Fruit fly (Drosophila melanogaster) whole organism, wandering third instar larva: ENCODE results near the gene udt.

ENCODE experiments used
- Abd-B ChIP-seq: fragments of >200 bp; optimal IDR thresholded peaks from 2 replicates; lab custom pipeline; 2017; ENCODE audit warnings: missing biosample characterization, missing genetic modification characterization
- CG32264 ChIP-seq: fragments of 200-800 bp; sonication (Bioruptor generic); optimal IDR thresholded peaks from 2 replicates; lab custom pipeline; 2016; ENCODE audit warnings: missing biosample characterization, missing genetic modification characterization
- CG9705 ChIP-seq: fragments of 200-800 bp; sonication (Bioruptor generic); optimal IDR thresholded peaks from 2 replicates; lab custom pipeline; 2018; ENCODE audit warnings: missing biosample characterization, mild to moderate bottlenecking, missing genetic modification characterization
- CrebA ChIP-seq: fragments of 200-800 bp; sonication (Bioruptor generic); optimal IDR thresholded peaks from 2 replicates; lab custom pipeline; 2016; ENCODE audit warnings: missing biosample characterization, mild to moderate bottlenecking, missing genetic modification characterization, borderline replicate concordance
- Dfd ChIP-seq: fragments of >200 bp; optimal IDR thresholded peaks from 2 replicates; lab custom pipeline; 2017; ENCODE audit warnings: missing biosample characterization, missing genetic modification characterization
- HLH106 ChIP-seq: fragments of 200-800 bp; optimal IDR thresholded peaks from 3 replicates; lab custom pipeline; 2019; ENCODE audit warnings: missing biosample characterization, mild to moderate bottlenecking, missing genetic modification characterization, moderate library complexity
- Hnf4 ChIP-seq: fragments of 200-800 bp; sonication (Bioruptor generic); optimal IDR thresholded peaks from 2 replicates; lab custom pipeline; 2016; ENCODE audit warnings: missing biosample characterization, mild to moderate bottlenecking, missing genetic modification characterization
- Hr78 ChIP-seq: fragments of >200 bp; optimal IDR thresholded peaks from 2 replicates; lab custom pipeline; 2017; ENCODE audit warnings: missing biosample characterization, missing genetic modification characterization
- Hr83 ChIP-seq: fragments of 200-300 bp; sonication (Bioruptor generic); optimal IDR thresholded peaks from 2 replicates; lab custom pipeline; 2016; ENCODE audit warnings: missing biosample characterization, mild to moderate bottlenecking, missing genetic modification characterization, moderate library complexity; ENCODE audit not compliant: poor library complexity, severe bottlenecking
- Jra ChIP-seq: sonication (Bioruptor generic); optimal IDR thresholded peaks from 2 replicates; lab custom pipeline; 2016; ENCODE audit warnings: missing biosample characterization, missing genetic modification characterization
- Mio ChIP-seq: sonication (Bioruptor generic); optimal IDR thresholded peaks from 2 replicates; lab custom pipeline; 2016; ENCODE audit warnings: missing biosample characterization, missing genetic modification characterization
- Myc ChIP-seq: fragments of >200 bp; optimal IDR thresholded peaks from 2 replicates; lab custom pipeline; 2017
- N ChIP-seq: fragments of >200 bp; optimal IDR thresholded peaks from 2 replicates; lab custom pipeline; 2018; ENCODE audit warnings: missing biosample characterization, missing external identifiers, missing genetic modification characterization
- OdsH ChIP-seq: fragments of 200-800 bp; sonication (Bioruptor generic); optimal IDR thresholded peaks from 2 replicates; lab custom pipeline; 2016; ENCODE audit warnings: missing biosample characterization, mild to moderate bottlenecking, missing genetic modification characterization
- Rel ChIP-seq, 2 experiments: fragments of 200-800 bp; sonication (Bioruptor generic) in 1 of 2; optimal IDR thresholded peaks; 2 replicates in 1 of 2; 3 replicates in 1 of 2; lab custom pipeline; 2016 to 2019; ENCODE audit warnings: mild to moderate bottlenecking in 2 of 2, missing biosample characterization in 2 of 2, missing genetic modification characterization in 2 of 2, moderate library complexity in 1 of 2
- Sp1 ChIP-seq: fragments of 200-800 bp; sonication (Bioruptor generic); optimal IDR thresholded peaks from 3 replicates; lab custom pipeline; 2019; ENCODE audit warnings: missing biosample characterization, mild to moderate bottlenecking, missing genetic modification characterization, moderate library complexity
- Vsx2 ChIP-seq: fragments of 200-300, 225-300 bp; sonication (Bioruptor generic); optimal IDR thresholded peaks from 2 replicates; lab custom pipeline; 2018; ENCODE audit warnings: missing biosample characterization, missing genetic modification characterization; ENCODE audit not compliant: partially characterized antibody
- br ChIP-seq: fragments of 200-800 bp; sonication (Bioruptor generic); optimal IDR thresholded peaks from 2 replicates; lab custom pipeline; 2016; ENCODE audit warnings: missing biosample characterization, missing genetic modification characterization
- brk ChIP-seq: fragments of 200-800 bp; sonication (Bioruptor generic); optimal IDR thresholded peaks from 2 replicates; lab custom pipeline; 2016; ENCODE audit warnings: missing biosample characterization, mild to moderate bottlenecking, missing genetic modification characterization
- dmrt93B ChIP-seq: fragments of 200-800 bp; sonication (Bioruptor generic); optimal IDR thresholded peaks from 2 replicates; lab custom pipeline; 2018; ENCODE audit warnings: missing biosample characterization, mild to moderate bottlenecking, missing genetic modification characterization
- dsf ChIP-seq: sonication (Bioruptor generic); optimal IDR thresholded peaks from 2 replicates; lab custom pipeline; 2016; ENCODE audit warnings: missing biosample characterization, missing genetic modification characterization, borderline replicate concordance
- ey ChIP-seq: fragments of 200-800 bp; sonication (Bioruptor generic); optimal IDR thresholded peaks from 2 replicates; lab custom pipeline; 2016; ENCODE audit warnings: missing biosample characterization, missing genetic modification characterization
- foxo ChIP-seq, 2 experiments: fragments of 200-800 bp; sonication (Bioruptor generic); optimal IDR thresholded peaks; 2 replicates in 1 of 2; 3 replicates in 1 of 2; lab custom pipeline; 2016 to 2017; ENCODE audit warnings: missing biosample characterization in 2 of 2, missing genetic modification characterization in 2 of 2
- fru ChIP-seq: fragments of 200-800 bp; sonication (Bioruptor generic); optimal IDR thresholded peaks from 3 replicates; lab custom pipeline; 2016; ENCODE audit warnings: missing biosample characterization, mild to moderate bottlenecking, missing genetic modification characterization
- h ChIP-seq: fragments of 200-800 bp; sonication (Bioruptor generic); optimal IDR thresholded peaks from 3 replicates; lab custom pipeline; 2016; ENCODE audit warnings: missing biosample characterization, mild to moderate bottlenecking, missing genetic modification characterization
- lola ChIP-seq: fragments of >200 bp; optimal IDR thresholded peaks from 2 replicates; lab custom pipeline; 2017; ENCODE audit warnings: missing biosample characterization, missing genetic modification characterization
- pan ChIP-seq: fragments of >200 bp; optimal IDR thresholded peaks from 2 replicates; lab custom pipeline; 2017
- psq ChIP-seq: fragments of 200-800 bp; sonication (Bioruptor generic); optimal IDR thresholded peaks from 3 replicates; lab custom pipeline; 2017; ENCODE audit warnings: missing biosample characterization, mild to moderate bottlenecking, missing genetic modification characterization, moderate library complexity
- rgr ChIP-seq: fragments of 200-800 bp; sonication (Bioruptor generic); optimal IDR thresholded peaks from 3 replicates; lab custom pipeline; 2016; ENCODE audit warnings: missing biosample characterization, mild to moderate bottlenecking, missing genetic modification characterization
- sage ChIP-seq: fragments of 200-800 bp; sonication (Bioruptor generic); optimal IDR thresholded peaks from 2 replicates; lab custom pipeline; 2016; ENCODE audit warnings: missing biosample characterization, mild to moderate bottlenecking, missing genetic modification characterization
- sv ChIP-seq: fragments of 200-800 bp; sonication (Bioruptor generic); optimal IDR thresholded peaks from 3 replicates; lab custom pipeline; 2016; ENCODE audit warnings: missing biosample characterization, missing genetic modification characterization
- tai ChIP-seq: sonication (Bioruptor generic); optimal IDR thresholded peaks from 2 replicates; lab custom pipeline; 2016; ENCODE audit warnings: missing biosample characterization, missing genetic modification characterization
- usp ChIP-seq: fragments of >200 bp; optimal IDR thresholded peaks from 2 replicates; lab custom pipeline; 2017; ENCODE audit warnings: missing biosample characterization, missing genetic modification characterization
- woc ChIP-seq: sonication (Bioruptor generic); optimal IDR thresholded peaks from 2 replicates; lab custom pipeline; 2016; ENCODE audit warnings: missing biosample characterization, mild to moderate bottlenecking, missing genetic modification characterization

The udt gene

DNA sequence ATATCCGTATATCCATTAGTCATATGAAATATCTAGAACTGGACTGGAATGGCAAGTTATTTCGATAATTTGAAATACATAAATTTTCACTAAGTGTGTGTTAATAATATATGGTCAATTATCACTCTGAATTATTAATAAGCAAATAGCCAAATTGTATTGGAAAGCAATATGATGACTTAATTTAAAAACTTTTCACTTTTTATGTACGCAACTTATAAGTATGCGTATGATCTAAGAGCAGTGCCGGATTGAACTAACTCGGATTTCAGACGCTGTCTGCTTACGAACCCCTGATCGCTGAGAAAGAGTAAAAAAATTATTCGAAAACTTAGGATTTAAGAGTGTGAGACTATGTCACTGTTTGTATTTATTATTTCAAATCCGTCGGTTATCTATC lies 41.5 kb downstream of the udt start, which contains the start of gene CG10232:
Gene CG10232 (minus strand): TSS at position 101 of the 400 bp plus-strand sequence.
- TF ChIP-seq Dfd (GFP tag; lab: Kevin White, UChicago): no peak
- TF ChIP-seq Mio (GFP tag; lab: Kevin White, UChicago): no peak
- TF ChIP-seq foxo (GFP tag; optimal IDR thresholded peaks at IDR 0.05; lab: Kevin White, UChicago): no peak
- TF ChIP-seq woc (GFP tag; lab: Kevin White, UChicago): no peak

- TF ChIP-seq CG32264 (GFP tag; lab: Kevin White, UChicago) (no peak), CrebA (GFP tag; lab: Kevin White, UChicago) (no peak), Hr78 (GFP tag; lab: Kevin White, UChicago) (no peak), lola (no peak), rgr (GFP tag; lab: Kevin White, UChicago) (no peak), fru (no peak), Jra (GFP tag; lab: Kevin White, UChicago) (no peak), Dfd (GFP tag; lab: Kevin White, UChicago) (no peak), Rel (GFP tag; optimal IDR thresholded peaks at IDR 0.05; lab: Kevin White, UChicago) (no peak), Rel (tag; optimal IDR thresholded peaks at IDR 0.05; lab: Kevin White, UChicago) (no peak), Abd-B (no peak)
- TF ChIP-seq, all 38 proteins: peak for 0
Measured at dm6 chr3R:23718297-23718941, 44.6 kb downstream of the udt start, which contains the start of gene nau. Gene nau (minus strand): TSS chr3R:23718357.

- no peak for TF ChIP-seq HLH106 (tag; lab: Kevin White, UChicago)
- no peak for TF ChIP-seq Sp1
- no peak for TF ChIP-seq brk
- TF ChIP-seq Hr83: no peak
- TF ChIP-seq CrebA (GFP tag; lab: Kevin White, UChicago): peak; percentile 84
- TF ChIP-seq Rel (GFP tag; optimal IDR thresholded peaks at IDR 0.05; lab: Kevin White, UChicago): no peak
- no peak for TF ChIP-seq Rel (tag; optimal IDR thresholded peaks at IDR 0.05; lab: Kevin White, UChicago)
- TF ChIP-seq, all 38 proteins: peak for 1
Measured at dm6 chr3R:23714852-23715251, 48.2 kb downstream of the udt start.

- TF ChIP-seq Jra (GFP tag; lab: Kevin White, UChicago) (peak; percentile 83), pan (lab: Kevin White, UChicago) (no peak), foxo (GFP tag; optimal IDR thresholded peaks at IDR 0.05; lab: Kevin White, UChicago) (peak; percentile 55 to 88), N (GFP tag; lab: Kevin White, UChicago) (no peak), ey (peak; percentile 86), Hr83 (no peak), tai (peak; percentile 76), h (GFP tag; lab: Kevin White, UChicago) (peak; percentile 90), dmrt93B (GFP tag; lab: Kevin White, UChicago) (peak; percentile 75), Mio (GFP tag; lab: Kevin White, UChicago) (peak; percentile 10), Sp1 (peak; percentile 86), OdsH (GFP tag; lab: Kevin White, UChicago) (peak; percentile 88), brk (peak; percentile 72), Rel (GFP tag; optimal IDR thresholded peaks at IDR 0.05; lab: Kevin White, UChicago) (peak; percentile 22), Rel (tag; optimal IDR thresholded peaks at IDR 0.05; lab: Kevin White, UChicago) (peak; percentile 21), usp (GFP tag; lab: Kevin White, UChicago) (no peak), Hr78 (GFP tag; lab: Kevin White, UChicago) (no peak), Hnf4 (GFP tag; lab: Kevin White, UChicago) (peak; percentile 91), lola (no peak), Vsx2 (GFP tag; lab: Kevin White, UChicago) (no peak), psq (peak; percentile 76), dsf (GFP tag; lab: Kevin White, UChicago) (peak; percentile 37), Myc (no peak), rgr (GFP tag; lab: Kevin White, UChicago) (peak; percentile 87), woc (GFP tag; lab: Kevin White, UChicago) (peak; percentile 65), sv (GFP tag; lab: Kevin White, UChicago) (peak; percentile 45), CG32264 (GFP tag; lab: Kevin White, UChicago) (peak; percentile 61), HLH106 (tag; lab: Kevin White, UChicago) (peak; percentile 78), fru (peak; percentile 87), br (GFP tag; lab: Kevin White, UChicago) (peak; percentile 90), CG9705 (peak; percentile 74), sage (GFP tag; lab: Kevin White, UChicago) (peak; percentile 65), Abd-B (no peak)
Measured at dm6 chr3R:23713901-23714300, 49.2 kb downstream of the udt start.
